Worm (Caenorhabditis elegans) whole organism, L4 larva: ENCODE data around the gene F11A10.5.

Source experiments
- D1046.2 ChIP-seq: fragments of 200-800 bp; sonication (Bioruptor generic); IDR thresholded peaks from 2 replicates; pipeline ENCODE4 v1.3.6; 2022; ENCODE audit warnings: missing genetic modification characterization, missing compliant biosample characterization
- F26F4.8 ChIP-seq: fragments of 200-800 bp; sonication (Bioruptor generic); conservative IDR thresholded peaks from 2 replicates; pipeline ENCODE4 v1.3.6; 2022; ENCODE audit warnings: missing genetic modification characterization, missing compliant biosample characterization
- F37D6.2 ChIP-seq: sonication (generic microtip); optimal IDR thresholded peaks from 2 replicates; lab custom pipeline; 2016; ENCODE audit warnings: mild to moderate bottlenecking, missing genetic modification characterization, missing compliant biosample characterization
- T26A8.4 ChIP-seq: fragments of 200-800 bp; sonication (Bioruptor generic); IDR thresholded peaks from 2 replicates; pipeline ENCODE4 v1.3.6; 2022; ENCODE audit warnings: missing genetic modification characterization, missing compliant biosample characterization
- ZK546.5 ChIP-seq, 2 experiments: sonication (generic microtip); optimal IDR thresholded peaks; 2 replicates each; lab custom pipeline; 2017; ENCODE audit warnings: missing biosample characterization in 2 of 2, missing genetic modification characterization in 2 of 2
- aha-1 ChIP-seq: fragments of 150-350 bp; peaks from one replicate; lab custom pipeline; 2014; ENCODE audit warnings: missing biosample characterization, missing genetic modification characterization
- aly-2 ChIP-seq: sonication (generic microtip); optimal IDR thresholded peaks from 2 replicates; lab custom pipeline; 2018; ENCODE audit warnings: missing biosample characterization, missing genetic modification characterization
- ama-1 ChIP-seq: fragments of 150-350 bp; optimal IDR thresholded peaks from 2 replicates; lab custom pipeline; 2014; ENCODE audit warnings: inconsistent platforms, mixed read lengths
- ceh-82 ChIP-seq: sonication (generic microtip); optimal IDR thresholded peaks from 2 replicates; lab custom pipeline; 2017; ENCODE audit warnings: missing biosample characterization, missing genetic modification characterization
- ces-1 ChIP-seq: fragments of 150-350 bp; sonication (generic microtip); optimal IDR thresholded peaks from 4 replicates; lab custom pipeline; 2014; ENCODE audit warnings: missing biosample characterization, missing genetic modification reagents, missing genetic modification characterization
- cey-2 ChIP-seq: sonication (generic microtip); optimal IDR thresholded peaks from 3 replicates; lab custom pipeline; 2017; ENCODE audit warnings: missing genetic modification characterization, mild to moderate bottlenecking, missing compliant biosample characterization, antibody characterized with exemption, borderline replicate concordance; ENCODE audit not compliant: insufficient read depth
- daf-16 ChIP-seq, 3 experiments: sonication (generic microtip); optimal IDR thresholded peaks; 2 replicates each; lab custom pipeline; 2016 to 2017; ENCODE audit warnings: missing genetic modification characterization in 3 of 3, missing genetic modification reagents in 3 of 3, mild to moderate bottlenecking in 2 of 3, missing compliant biosample characterization in 2 of 3, missing biosample characterization in 1 of 3, moderate library complexity in 1 of 3
- daf-8 ChIP-seq: fragments of 200-800 bp; sonication (Bioruptor generic); IDR thresholded peaks from 2 replicates; pipeline ENCODE4 v1.3.6; 2022; ENCODE audit warnings: missing genetic modification characterization, missing compliant biosample characterization
- dmd-6 ChIP-seq: fragments of 200-800 bp; sonication (Bioruptor generic); IDR thresholded peaks from 2 replicates; pipeline ENCODE4 v1.3.6; 2022; ENCODE audit warnings: missing genetic modification reagents, missing genetic modification characterization, missing compliant biosample characterization
- dmd-8 ChIP-seq: fragments of 200-800 bp; sonication (Bioruptor generic); IDR thresholded peaks from 2 replicates; pipeline ENCODE4 v1.3.6; 2022; ENCODE audit warnings: missing genetic modification characterization, missing compliant biosample characterization
- dmd-9 ChIP-seq: fragments of 200-800 bp; sonication (Bioruptor generic); IDR thresholded peaks from 2 replicates; pipeline ENCODE4 v1.3.6; 2022; ENCODE audit warnings: missing genetic modification reagents, missing genetic modification characterization, missing compliant biosample characterization
- dpl-1 ChIP-seq: fragments of 150-350 bp; optimal IDR thresholded peaks from 2 replicates; lab custom pipeline; 2014; ENCODE audit warnings: missing biosample characterization, missing genetic modification reagents, missing genetic modification characterization
- dve-1 ChIP-seq: sonication (generic microtip); optimal IDR thresholded peaks from 2 replicates; lab custom pipeline; 2017; ENCODE audit warnings: antibody characterized with exemption, mild to moderate bottlenecking, missing genetic modification characterization, missing compliant biosample characterization; ENCODE audit not compliant: insufficient read depth
- egl-43 ChIP-seq: fragments of 200-800 bp; sonication (Bioruptor generic); IDR thresholded peaks from 2 replicates; pipeline ENCODE4 v1.3.6; 2022; ENCODE audit warnings: missing genetic modification reagents, missing genetic modification characterization, missing compliant biosample characterization
- fkh-10 ChIP-seq: fragments of 150-350 bp; optimal IDR thresholded peaks from 2 replicates; lab custom pipeline; 2014; ENCODE audit warnings: missing biosample characterization, missing genetic modification reagents, missing genetic modification characterization
- fos-1 ChIP-seq: fragments of 150-350 bp; optimal IDR thresholded peaks from 2 replicates; lab custom pipeline; 2014; ENCODE audit warnings: missing biosample characterization, missing genetic modification characterization
- gei-8 ChIP-seq: fragments of 200-800 bp; sonication (Bioruptor generic); optimal IDR thresholded peaks from 2 replicates; lab custom pipeline; 2018; ENCODE audit warnings: mild to moderate bottlenecking, missing genetic modification characterization, missing compliant biosample characterization
- hlh-11 ChIP-seq: fragments of 200-800 bp; sonication (Bioruptor generic); optimal IDR thresholded peaks from 2 replicates; lab custom pipeline; 2018; ENCODE audit warnings: mild to moderate bottlenecking, missing genetic modification characterization, missing compliant biosample characterization
- hlh-30 ChIP-seq: sonication (generic microtip); optimal IDR thresholded peaks from 2 replicates; lab custom pipeline; 2017; ENCODE audit warnings: antibody characterized with exemption, mild to moderate bottlenecking, missing genetic modification characterization, missing compliant biosample characterization; ENCODE audit not compliant: insufficient read depth
- lim-7 ChIP-seq: fragments of 200-800 bp; sonication (Bioruptor generic); IDR thresholded peaks from 2 replicates; pipeline ENCODE4 v1.3.6; 2022; ENCODE audit warnings: missing genetic modification characterization, missing compliant biosample characterization
- lin-1 ChIP-seq: fragments of 200-800 bp; sonication (Bioruptor generic); IDR thresholded peaks from 2 replicates; pipeline ENCODE4 v1.3.6; 2022; ENCODE audit warnings: missing genetic modification reagents, missing genetic modification characterization, missing compliant biosample characterization
- lin-39 ChIP-seq: fragments of 150-350 bp; optimal IDR thresholded peaks from 2 replicates; lab custom pipeline; 2014; ENCODE audit warnings: missing biosample characterization, missing genetic modification reagents, missing genetic modification characterization
- lsy-2 ChIP-seq, 2 experiments: fragments of 150-350 bp in 1 of 2; sonication (generic microtip) in 1 of 2; optimal IDR thresholded peaks; 2 replicates each; lab custom pipeline; 2014 to 2017; ENCODE audit warnings: missing biosample characterization in 2 of 2, missing genetic modification characterization in 2 of 2
- madf-5 ChIP-seq, 2 experiments: fragments of 200-800 bp; sonication (Bioruptor generic); IDR thresholded peaks; 2 replicates each; pipeline ENCODE4 v1.3.6; 2022; ENCODE audit warnings: missing compliant biosample characterization in 2 of 2, missing genetic modification characterization in 2 of 2
- mdl-1 ChIP-seq, 2 experiments: fragments of 150-350 bp in 1 of 2; sonication (generic microtip) in 1 of 2; optimal IDR thresholded peaks; 2 replicates each; lab custom pipeline; 2014 to 2017; ENCODE audit warnings: missing biosample characterization in 2 of 2, missing genetic modification characterization in 2 of 2
- mep-1 ChIP-seq: fragments of 150-350 bp; sonication (generic microtip); optimal IDR thresholded peaks from 3 replicates; lab custom pipeline; 2014; ENCODE audit warnings: missing biosample characterization, missing genetic modification characterization
- mxl-2 ChIP-seq: fragments of 200-800 bp; sonication (Bioruptor generic); conservative IDR thresholded peaks from 2 replicates; pipeline ENCODE4 v1.3.6; 2022; ENCODE audit warnings: missing genetic modification reagents, missing genetic modification characterization, missing compliant biosample characterization
- nhr-237 ChIP-seq: sonication (generic microtip); optimal IDR thresholded peaks from 2 replicates; lab custom pipeline; 2017; ENCODE audit warnings: missing biosample characterization, missing genetic modification characterization
- nhr-25 ChIP-seq: sonication (generic microtip); optimal IDR thresholded peaks from 2 replicates; lab custom pipeline; 2017; ENCODE audit warnings: missing genetic modification characterization, mild to moderate bottlenecking, missing compliant biosample characterization, antibody characterized with exemption, moderate library complexity, borderline replicate concordance; ENCODE audit not compliant: insufficient read depth
- nhr-41 ChIP-seq: fragments of 200-800 bp; sonication (Bioruptor generic); IDR thresholded peaks from 2 replicates; pipeline ENCODE4 v1.3.6; 2022; ENCODE audit warnings: missing genetic modification reagents, missing genetic modification characterization, missing compliant biosample characterization
- nhr-42 ChIP-seq: fragments of 200-800 bp; sonication (Bioruptor generic); IDR thresholded peaks from 2 replicates; pipeline ENCODE4 v1.3.6; 2022; ENCODE audit warnings: missing genetic modification characterization, missing compliant biosample characterization
- nhr-76 ChIP-seq: fragments of 150-350 bp; optimal IDR thresholded peaks from 2 replicates; lab custom pipeline; 2014; ENCODE audit warnings: missing biosample characterization, missing genetic modification characterization
- pqm-1 ChIP-seq: sonication (generic microtip); optimal IDR thresholded peaks from 2 replicates; lab custom pipeline; 2017; ENCODE audit warnings: missing biosample characterization, missing genetic modification characterization
- rbr-2 ChIP-seq: sonication (generic microtip); optimal IDR thresholded peaks from 2 replicates; lab custom pipeline; 2016; ENCODE audit warnings: missing genotype, missing genetic modification characterization, missing compliant biosample characterization
- sdz-12 ChIP-seq: fragments of 200-800 bp; sonication (Bioruptor generic); optimal IDR thresholded peaks from 2 replicates; lab custom pipeline; 2018; ENCODE audit warnings: mild to moderate bottlenecking, missing genetic modification characterization, missing compliant biosample characterization
- skn-1 ChIP-seq: fragments of 150-350 bp; optimal IDR thresholded peaks from 2 replicates; lab custom pipeline; 2014; ENCODE audit warnings: missing biosample characterization, missing genetic modification characterization
- spr-3 ChIP-seq: fragments of 200-800 bp; sonication (Bioruptor generic); optimal IDR thresholded peaks from 2 replicates; lab custom pipeline; 2018; ENCODE audit warnings: mild to moderate bottlenecking, missing genetic modification characterization, missing compliant biosample characterization
- unc-130 ChIP-seq: sonication (generic microtip); optimal IDR thresholded peaks from 2 replicates; lab custom pipeline; 2016; ENCODE audit warnings: missing genetic modification reagents, missing genetic modification characterization, missing compliant biosample characterization
- unc-39 ChIP-seq: sonication (generic microtip); optimal IDR thresholded peaks from 2 replicates; lab custom pipeline; 2017; ENCODE audit warnings: missing biosample characterization, missing genetic modification characterization
- unc-62 ChIP-seq, 3 experiments: fragments of 150-350 bp in 1 of 3; sonication (generic microtip); optimal IDR thresholded peaks in 2 of 3; peaks in 1 of 3; 1 replicate in 1 of 3; 2 replicates in 2 of 3; lab custom pipeline; 2014 to 2017; ENCODE audit warnings: missing biosample characterization in 3 of 3, missing genetic modification characterization in 3 of 3, missing genetic modification reagents in 3 of 3, missing genotype in 1 of 3
- vab-7 ChIP-seq: fragments of 200-800 bp; sonication (Bioruptor generic); IDR thresholded peaks from 2 replicates; pipeline ENCODE4 v1.3.6; 2022; ENCODE audit warnings: missing genetic modification reagents, missing genetic modification characterization, missing compliant biosample characterization

The F11A10.5 gene

DNA sequence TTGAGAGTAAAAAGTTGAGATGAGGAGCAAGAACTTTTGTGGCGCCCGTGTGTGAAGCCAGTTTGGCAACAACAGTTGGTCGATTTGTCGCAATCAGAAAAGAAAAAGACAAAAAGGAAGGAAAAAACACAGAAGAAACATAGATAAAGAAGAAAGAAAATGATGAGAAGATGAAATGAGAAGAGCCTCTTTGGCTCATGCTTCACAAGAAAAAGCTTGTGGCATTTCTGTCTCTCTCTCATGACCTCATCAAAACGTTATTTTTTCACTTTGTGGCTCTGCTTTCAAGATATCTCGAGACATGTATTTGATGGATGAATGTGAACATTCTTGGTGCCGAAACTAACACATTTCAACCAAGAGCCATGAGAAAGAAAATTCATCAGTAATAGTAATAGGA is 19.1 kb downstream of the F11A10.5 start:
- TF ChIP-seq hlh-30 (tag; lab: Kevin White, UChicago) = peak; percentile 56
- TF ChIP-seq ces-1 = no peak
- no peak for TF ChIP-seq vab-7 (GFP tag; lab: Robert Waterston, UW)
- peak; percentile 42 for TF ChIP-seq hlh-11 (tag; lab: Kevin White, UChicago)
- TF ChIP-seq unc-62 (GFP tag; optimal IDR thresholded peaks at IDR 0.05 in 1 of 2; lab: Kevin White, UChicago) = peak in 1 of 2 experiments; percentile 10
- no peak for TF ChIP-seq unc-62 (tag; optimal IDR thresholded peaks at IDR 0.05; lab: Kevin White, UChicago)
- TF ChIP-seq daf-16 (GFP tag; optimal IDR thresholded peaks at IDR 0.05; lab: Kevin White, UChicago) = peak in 1 of 2 experiments; percentile 21
- TF ChIP-seq daf-16 (tag; optimal IDR thresholded peaks at IDR 0.05; lab: Kevin White, UChicago) = no peak

ce11 chrIV:12114498-12114897 is 20.6 kb downstream of the F11A10.5 start:
- TF ChIP-seq cey-2 (tag; lab: Kevin White, UChicago) (no peak), dmd-8 (no peak), aly-2 (tag; lab: Kevin White, UChicago) (no peak), daf-8 (GFP tag; lab: Robert Waterston, UW) (no peak), dmd-9 (GFP tag; lab: Robert Waterston, UW) (no peak), F26F4.8 (GFP tag; lab: Robert Waterston, UW) (no peak), unc-130 (GFP tag; lab: Kevin White, UChicago) (no peak), egl-43 (GFP tag; lab: Robert Waterston, UW) (no peak), madf-5 (GFP tag; IDR thresholded peaks at IDR 0.05; lab: Robert Waterston, UW) (no peak), nhr-41 (GFP tag; lab: Robert Waterston, UW) (no peak), D1046.2 (no peak), daf-16 (GFP tag; optimal IDR thresholded peaks at IDR 0.05; lab: Kevin White, UChicago) (no peak), daf-16 (tag; optimal IDR thresholded peaks at IDR 0.05; lab: Kevin White, UChicago) (no peak), pqm-1 (tag; lab: Kevin White, UChicago) (no peak), mdl-1 (tag; optimal IDR thresholded peaks at IDR 0.05; lab: Kevin White, UChicago) (peak in 1 of 2 experiments; percentile 24), ces-1 (peak; percentile 28), mep-1 (tag; lab: Kevin White, UChicago) (peak; percentile 17), nhr-25 (tag; lab: Kevin White, UChicago) (no peak), nhr-42 (no peak), skn-1 (tag; lab: Kevin White, UChicago) (no peak), dve-1 (no peak), aha-1 (tag; lab: Kevin White, UChicago) (no peak), dmd-6 (GFP tag; lab: Robert Waterston, UW) (no peak), unc-39 (tag; lab: Kevin White, UChicago) (no peak), ama-1 (peak; percentile 29), sdz-12 (no peak), lsy-2 (tag; optimal IDR thresholded peaks at IDR 0.05; lab: Kevin White, UChicago) (peak in 1 of 2 experiments; percentile 32), lin-39 (no peak), gei-8 (no peak), ZK546.5 (tag; optimal IDR thresholded peaks at IDR 0.05; lab: Kevin White, UChicago) (no peak), ceh-82 (tag; lab: Kevin White, UChicago) (no peak), hlh-30 (tag; lab: Kevin White, UChicago) (peak; percentile 34), lin-1 (no peak), lim-7 (no peak), dpl-1 (no peak), fos-1 (tag; lab: Kevin White, UChicago) (no peak), mxl-2 (GFP tag; lab: Robert Waterston, UW) (no peak), nhr-237 (tag; lab: Kevin White, UChicago) (no peak), T26A8.4 (GFP tag; lab: Robert Waterston, UW) (no peak), spr-3 (no peak), nhr-76 (tag; lab: Kevin White, UChicago) (no peak), rbr-2 (tag; lab: Kevin White, UChicago) (peak; percentile 6), vab-7 (GFP tag; lab: Robert Waterston, UW) (no peak), fkh-10 (peak; percentile 50), F37D6.2 (tag; lab: Kevin White, UChicago) (no peak)
